Worm (Caenorhabditis elegans) whole organism, mixed stage, embryonic: Measurements from ENCODE around the gene C52B9.8.

Source experiments
- M03D4.4 ChIP-seq: sonication (generic microtip); optimal IDR thresholded peaks from 2 replicates; lab custom pipeline; 2017; ENCODE audit warnings: mild to moderate bottlenecking, missing genetic modification characterization, missing compliant biosample characterization
- bed-3 ChIP-seq: fragments of 200-800 bp; sonication (Bioruptor generic); optimal IDR thresholded peaks from 3 replicates; lab custom pipeline; 2018; ENCODE audit warnings: mild to moderate bottlenecking, missing genetic modification characterization, moderate library complexity, missing compliant biosample characterization
- blmp-1 ChIP-seq: fragments of 150-350 bp; optimal IDR thresholded peaks from 2 replicates; lab custom pipeline; 2014; ENCODE audit warnings: missing biosample characterization, missing genetic modification characterization
- ceh-39 ChIP-seq: fragments of 150-350 bp; optimal IDR thresholded peaks from 2 replicates; lab custom pipeline; 2014; ENCODE audit warnings: missing biosample characterization, missing genetic modification characterization
- ceh-43 ChIP-seq: fragments of 200-800 bp; sonication (Bioruptor generic); optimal IDR thresholded peaks from 2 replicates; lab custom pipeline; 2018; ENCODE audit warnings: mild to moderate bottlenecking, missing genetic modification characterization, moderate library complexity, missing compliant biosample characterization
- ceh-83 ChIP-seq: fragments of 200-800 bp; sonication (Bioruptor generic); optimal IDR thresholded peaks from 2 replicates; lab custom pipeline; 2018; ENCODE audit warnings: mild to moderate bottlenecking, missing genetic modification characterization, missing compliant biosample characterization
- ces-1 ChIP-seq: fragments of 150-350 bp; optimal IDR thresholded peaks from 2 replicates; lab custom pipeline; 2014; ENCODE audit warnings: missing biosample characterization, missing genetic modification reagents, missing genetic modification characterization
- cnd-1 ChIP-seq: fragments of 200-800 bp; sonication (Bioruptor generic); optimal IDR thresholded peaks from 2 replicates; lab custom pipeline; 2018; ENCODE audit warnings: mild to moderate bottlenecking, missing genetic modification characterization, missing compliant biosample characterization
- drap-1 ChIP-seq: fragments of 200-800 bp; sonication (Bioruptor generic); optimal IDR thresholded peaks from 3 replicates; lab custom pipeline; 2018; ENCODE audit warnings: mild to moderate bottlenecking, missing genetic modification characterization, missing compliant biosample characterization
- elt-1 ChIP-seq: sonication (generic microtip); optimal IDR thresholded peaks from 2 replicates; lab custom pipeline; 2017; ENCODE audit warnings: missing genetic modification characterization, mild to moderate bottlenecking, missing compliant biosample characterization, antibody characterized with exemption, moderate library complexity, borderline replicate concordance; ENCODE audit not compliant: insufficient read depth
- elt-3 ChIP-seq: fragments of 150-350 bp; optimal IDR thresholded peaks from 2 replicates; lab custom pipeline; 2014; ENCODE audit warnings: missing biosample characterization, missing genetic modification characterization
- flh-1 ChIP-seq: fragments of 200-800 bp; sonication (Bioruptor generic); optimal IDR thresholded peaks from 2 replicates; lab custom pipeline; 2018; ENCODE audit warnings: mild to moderate bottlenecking, missing genetic modification characterization, moderate library complexity, missing compliant biosample characterization
- ham-2 ChIP-seq: fragments of 200-800 bp; sonication (Bioruptor generic); optimal IDR thresholded peaks from 2 replicates; lab custom pipeline; 2018; ENCODE audit warnings: mild to moderate bottlenecking, missing genetic modification characterization, missing compliant biosample characterization
- lin-32 ChIP-seq: fragments of 200-800 bp; sonication (Bioruptor generic); optimal IDR thresholded peaks from 2 replicates; lab custom pipeline; 2018; ENCODE audit warnings: mild to moderate bottlenecking, missing genetic modification characterization, missing compliant biosample characterization
- lsy-2 ChIP-seq: fragments of 150-350 bp; optimal IDR thresholded peaks from 2 replicates; lab custom pipeline; 2014; ENCODE audit warnings: missing biosample characterization, missing genetic modification characterization
- mab-5 ChIP-seq: fragments of 150-350 bp; optimal IDR thresholded peaks from 2 replicates; lab custom pipeline; 2014; ENCODE audit warnings: missing biosample characterization, missing genetic modification characterization
- mep-1 ChIP-seq: fragments of 150-350 bp; optimal IDR thresholded peaks from 2 replicates; lab custom pipeline; 2017; ENCODE audit warnings: missing biosample characterization, missing genetic modification reagents, missing genetic modification characterization, inconsistent platforms
- mls-2 ChIP-seq: sonication (generic microtip); optimal IDR thresholded peaks from 2 replicates; lab custom pipeline; 2016; ENCODE audit warnings: mild to moderate bottlenecking, missing genetic modification characterization, moderate library complexity, missing compliant biosample characterization
- nhr-12 ChIP-seq: fragments of 150-350 bp; optimal IDR thresholded peaks from 2 replicates; lab custom pipeline; 2014; ENCODE audit warnings: missing biosample characterization, missing genetic modification characterization
- nhr-2 ChIP-seq: fragments of 150-350 bp; optimal IDR thresholded peaks from 2 replicates; lab custom pipeline; 2014; ENCODE audit warnings: missing biosample characterization, missing genetic modification characterization
- nhr-237 ChIP-seq: fragments of 150-350 bp; optimal IDR thresholded peaks from 2 replicates; lab custom pipeline; 2014; ENCODE audit warnings: missing biosample characterization, missing genetic modification characterization
- nhr-28 ChIP-seq: fragments of 150-350 bp; optimal IDR thresholded peaks from 2 replicates; lab custom pipeline; 2014; ENCODE audit warnings: missing biosample characterization, missing genetic modification characterization
- nhr-76 ChIP-seq: sonication (generic microtip); optimal IDR thresholded peaks from 2 replicates; lab custom pipeline; 2017; ENCODE audit warnings: missing biosample characterization, missing genetic modification characterization
- pha-4 ChIP-seq: fragments of 150-350 bp; optimal IDR thresholded peaks from 2 replicates; lab custom pipeline; 2018; ENCODE audit warnings: missing biosample characterization, missing genetic modification reagents, missing genetic modification characterization
- sem-2 ChIP-seq: fragments of 200-800 bp; sonication (Bioruptor generic); optimal IDR thresholded peaks from 2 replicates; lab custom pipeline; 2018; ENCODE audit warnings: mild to moderate bottlenecking, missing genetic modification characterization, missing compliant biosample characterization
- snpc-4 ChIP-seq: fragments of 150-350 bp; optimal IDR thresholded peaks from 2 replicates; lab custom pipeline; 2014; ENCODE audit warnings: missing biosample characterization, missing genetic modification characterization
- tbx-8 ChIP-seq: fragments of 200-800 bp; sonication (Bioruptor generic); optimal IDR thresholded peaks from 2 replicates; lab custom pipeline; 2018; ENCODE audit warnings: mild to moderate bottlenecking, missing genetic modification characterization, moderate library complexity, missing compliant biosample characterization
- unc-120 ChIP-seq: sonication (generic microtip); optimal IDR thresholded peaks from 2 replicates; lab custom pipeline; 2017; ENCODE audit warnings: missing genetic modification characterization, missing compliant biosample characterization; ENCODE audit not compliant: poor library complexity, severe bottlenecking
- unc-39 ChIP-seq: fragments of 150-350 bp; optimal IDR thresholded peaks from 2 replicates; lab custom pipeline; 2014; ENCODE audit warnings: missing biosample characterization, missing genetic modification characterization
- unc-62 ChIP-seq: fragments of 150-350 bp; optimal IDR thresholded peaks from 2 replicates; lab custom pipeline; 2014; ENCODE audit warnings: missing biosample characterization, missing genetic modification reagents, missing genetic modification characterization

Gene C52B9.8

DNA sequence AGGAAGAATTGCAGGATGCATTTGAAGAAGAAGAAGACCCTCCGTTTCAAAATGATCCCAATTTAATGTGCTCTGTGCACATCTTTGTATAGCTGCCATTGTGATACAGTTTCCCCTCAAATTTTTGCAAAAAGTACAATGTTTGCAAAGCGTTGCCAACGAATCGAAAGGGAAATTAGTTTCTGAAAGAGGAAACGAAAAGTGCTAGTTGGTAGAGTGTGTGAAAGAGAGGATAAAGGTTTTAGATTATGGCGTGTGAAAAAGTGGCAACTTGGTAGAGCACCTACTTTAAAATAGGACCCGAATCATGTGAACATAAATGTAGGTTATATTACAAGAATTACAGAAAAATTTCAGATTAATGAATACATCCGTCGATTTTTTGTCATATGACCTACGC, at the start of gene C52B9.8:
Gene C52B9.8 (minus strand): TSS at position 101 of the 400 bp plus-strand sequence.
- no peak for TF ChIP-seq elt-1 (tag; lab: Kevin White, UChicago)
- TF ChIP-seq sem-2 (GFP tag; lab: Kevin White, UChicago) = no peak
- TF ChIP-seq drap-1 (GFP tag; lab: Kevin White, UChicago) = no peak

DNA sequence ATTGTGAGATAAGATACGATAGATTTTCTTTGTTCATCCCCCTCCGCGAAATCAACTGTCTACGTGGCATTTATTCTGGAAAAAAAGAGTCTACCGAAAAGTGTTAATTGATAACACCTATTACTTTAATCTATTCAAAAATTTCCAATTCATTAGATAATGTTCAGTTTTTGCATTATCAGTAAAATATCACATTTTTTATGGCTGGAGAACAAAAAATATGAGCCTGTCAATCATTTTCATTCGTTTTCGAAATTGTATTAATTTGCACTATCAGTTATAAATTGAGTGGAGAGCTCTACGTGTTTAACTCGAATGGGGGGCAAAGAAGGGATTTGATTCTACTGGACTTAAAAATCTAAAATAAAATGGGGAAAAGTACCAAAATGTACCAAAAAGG, 47.5 kb upstream of the C52B9.8 start:
- TF ChIP-seq nhr-12 (tag; lab: Kevin White, UChicago) (no peak), mep-1 (tag; lab: Kevin White, UChicago) (no peak), unc-39 (tag; lab: Kevin White, UChicago) (no peak), nhr-237 (tag; lab: Kevin White, UChicago) (no peak), elt-1 (tag; lab: Kevin White, UChicago) (no peak), lin-32 (GFP tag; lab: Kevin White, UChicago) (no peak), ceh-83 (GFP tag; lab: Kevin White, UChicago) (no peak), nhr-2 (tag; lab: Kevin White, UChicago) (no peak), drap-1 (GFP tag; lab: Kevin White, UChicago) (no peak), nhr-28 (no peak)

DNA sequence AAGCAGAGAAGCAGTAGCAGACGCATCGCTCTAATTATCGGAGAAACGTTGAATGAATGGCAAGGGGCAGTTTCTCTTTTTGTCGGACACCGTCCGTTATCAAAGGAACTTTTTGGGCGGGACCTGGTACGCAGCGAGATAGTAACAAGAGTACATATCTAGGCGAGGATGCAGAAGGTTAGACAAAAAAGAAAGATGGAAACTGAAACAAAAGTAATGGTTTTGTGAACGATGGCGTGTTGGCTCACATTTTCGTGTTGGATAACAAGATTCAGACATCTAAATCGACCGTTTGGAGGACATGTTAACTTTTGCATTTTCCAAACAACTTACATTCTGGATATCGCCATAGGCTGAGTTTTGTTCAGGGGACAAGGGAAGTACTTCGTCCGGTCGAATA, 45.9 kb upstream of the C52B9.8 start, which contains the start of gene F14H12.6:
Gene F14H12.6 (minus strand): TSS at position 101 of the 400 bp plus-strand sequence.
- no peak for TF ChIP-seq sem-2 (GFP tag; lab: Kevin White, UChicago)
- TF ChIP-seq cnd-1 = no peak
- no peak for TF ChIP-seq unc-120 (tag; lab: Kevin White, UChicago)
- TF ChIP-seq M03D4.4 (tag; lab: Kevin White, UChicago) = no peak
- TF ChIP-seq pha-4 (tag; lab: Kevin White, UChicago) = no peak
- TF ChIP-seq ham-2 (GFP tag; lab: Kevin White, UChicago) = no peak
- no peak for TF ChIP-seq blmp-1
- TF ChIP-seq elt-3 (tag; lab: Kevin White, UChicago) = no peak
- no peak for TF ChIP-seq elt-1 (tag; lab: Kevin White, UChicago)
- no peak for TF ChIP-seq ces-1 (GFP tag; lab: Kevin White, UChicago)
- TF ChIP-seq ceh-83 (GFP tag; lab: Kevin White, UChicago) = no peak
- TF ChIP-seq nhr-2 (tag; lab: Kevin White, UChicago) = no peak
- no peak for TF ChIP-seq unc-39 (tag; lab: Kevin White, UChicago)
- TF ChIP-seq flh-1 (GFP tag; lab: Kevin White, UChicago) = no peak
- no peak for TF ChIP-seq ceh-39 (tag; lab: Kevin White, UChicago)

DNA sequence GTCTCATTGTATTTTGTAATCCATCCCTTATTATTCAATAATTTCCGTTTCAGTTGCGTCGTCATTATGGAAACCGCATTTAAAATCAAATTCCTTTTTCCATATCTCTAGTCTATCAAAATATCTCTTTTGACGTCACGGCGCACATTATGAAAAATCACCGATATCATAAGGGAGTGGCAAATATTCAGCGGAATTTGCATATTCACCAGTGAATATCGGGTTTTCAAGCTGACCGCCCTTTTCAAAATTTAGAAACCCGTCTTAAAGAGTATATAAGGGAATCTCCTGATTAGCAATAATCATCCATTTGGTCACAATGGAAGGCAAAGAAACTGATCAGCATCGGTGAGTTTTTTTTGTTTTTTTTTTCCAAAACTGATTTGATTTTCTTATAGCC, 41.8 kb upstream of the C52B9.8 start, which contains the start of gene col-165:
Gene col-165 (plus strand): TSS at position 301 of the 400 bp plus-strand sequence.
- TF ChIP-seq sem-2 (GFP tag; lab: Kevin White, UChicago) (no peak), blmp-1 (no peak), lin-32 (GFP tag; lab: Kevin White, UChicago) (no peak), ceh-43 (GFP tag; lab: Kevin White, UChicago) (no peak), bed-3 (GFP tag; lab: Kevin White, UChicago) (no peak), nhr-237 (tag; lab: Kevin White, UChicago) (no peak), lsy-2 (no peak), unc-120 (tag; lab: Kevin White, UChicago) (no peak), nhr-76 (tag; lab: Kevin White, UChicago) (no peak)

DNA sequence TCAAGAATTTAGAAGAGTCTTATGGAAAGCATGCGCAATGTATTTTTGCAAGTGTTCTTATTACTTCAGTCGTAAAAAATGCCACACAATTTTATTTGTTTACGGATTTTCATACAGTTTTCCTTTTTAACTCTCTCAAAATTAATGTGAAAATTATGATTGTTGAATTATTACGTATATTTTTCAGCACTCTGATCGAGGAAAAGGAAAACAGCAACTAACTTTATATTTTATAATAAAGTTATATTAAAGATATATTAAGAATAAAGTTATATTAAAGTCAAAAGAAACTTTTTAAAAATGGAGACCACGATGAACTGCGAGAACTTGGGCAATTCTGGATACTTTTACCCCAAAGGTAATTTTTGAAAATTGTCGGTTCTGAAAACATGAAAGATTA, 38.6 kb upstream of the C52B9.8 start, which contains the start of gene F14H12.2:
Gene F14H12.2 (plus strand): TSS at position 301 of the 400 bp plus-strand sequence.
- TF ChIP-seq ceh-43 (GFP tag; lab: Kevin White, UChicago) = no peak
- TF ChIP-seq, all 35 proteins: peak for 0

DNA sequence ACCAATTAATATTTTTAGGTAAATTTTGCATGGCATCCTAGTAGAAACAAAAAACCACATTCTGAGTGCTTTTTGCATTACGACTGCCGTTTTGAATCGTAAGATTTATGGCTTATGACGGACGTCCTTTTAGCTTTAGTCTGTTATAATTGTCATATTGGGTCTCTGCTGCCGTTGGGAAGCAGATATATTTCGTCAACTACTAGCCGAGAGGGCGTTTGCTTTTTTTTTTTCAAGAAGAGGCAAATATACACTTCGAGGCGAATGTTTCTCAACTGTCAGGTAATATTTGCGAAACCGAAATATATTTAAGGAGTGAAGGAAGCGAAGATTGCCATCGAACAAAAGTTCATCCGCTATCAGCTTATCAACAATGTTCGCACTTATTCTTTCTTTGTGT, 32.3 kb upstream of the C52B9.8 start, which contains the start of gene F14H12.3:
Gene F14H12.3 (plus strand): TSS at position 301 of the 400 bp plus-strand sequence.
- TF ChIP-seq nhr-237 (tag; lab: Kevin White, UChicago) (no peak), mab-5 (tag; lab: Kevin White, UChicago) (no peak), mep-1 (tag; lab: Kevin White, UChicago) (no peak), unc-62 (GFP tag; lab: Kevin White, UChicago) (no peak), mls-2 (no peak), cnd-1 (no peak), ceh-39 (tag; lab: Kevin White, UChicago) (no peak), elt-3 (tag; lab: Kevin White, UChicago) (no peak), unc-39 (tag; lab: Kevin White, UChicago) (no peak), tbx-8 (GFP tag; lab: Kevin White, UChicago) (no peak), ces-1 (GFP tag; lab: Kevin White, UChicago) (no peak), nhr-2 (tag; lab: Kevin White, UChicago) (no peak), elt-1 (tag; lab: Kevin White, UChicago) (no peak), M03D4.4 (tag; lab: Kevin White, UChicago) (no peak), sem-2 (GFP tag; lab: Kevin White, UChicago) (no peak), snpc-4 (tag; lab: Kevin White, UChicago) (no peak), nhr-28 (no peak)
